Fruit fly (Drosophila melanogaster) whole organism, embryonic: Measurements from ENCODE around the gene Ced-12.

Experiments
- Atf-2 ChIP-seq: fragments of 200-800 bp; sonication (Bioruptor generic); optimal IDR thresholded peaks from 2 replicates; lab custom pipeline; 2016; ENCODE audit warnings: missing biosample characterization, missing genetic modification characterization
- Atf6 ChIP-seq: fragments of 200-800 bp; sonication (Bioruptor generic); IDR thresholded peaks from 2 replicates; pipeline ENCODE4 v1.3.6; 2022; ENCODE audit warnings: missing biosample characterization, missing genetic modification characterization
- Blimp-1 ChIP-seq: fragments of 200-800 bp; sonication (Bioruptor generic); optimal IDR thresholded peaks from 3 replicates; lab custom pipeline; 2018; ENCODE audit warnings: missing biosample characterization, missing genetic modification characterization, mild to moderate bottlenecking, moderate library complexity, missing genetic modification reagents
- CG11093 ChIP-seq: fragments of 200-800 bp; sonication (Bioruptor generic); IDR thresholded peaks from 3 replicates; pipeline ENCODE4 v1.3.6; 2022; ENCODE audit warnings: missing biosample characterization, missing genetic modification characterization
- CG1233 ChIP-seq: fragments of 200-800 bp; sonication (Bioruptor generic); optimal IDR thresholded peaks from 4 replicates; lab custom pipeline; 2018; ENCODE audit warnings: missing biosample characterization, mild to moderate bottlenecking, missing genetic modification characterization
- CG12769 ChIP-seq: fragments of 200-800 bp; sonication (Bioruptor generic); optimal IDR thresholded peaks from 2 replicates; lab custom pipeline; 2019; ENCODE audit warnings: missing biosample characterization, mild to moderate bottlenecking, missing genetic modification characterization, moderate library complexity
- CG13624 ChIP-seq: fragments of 200-800 bp; sonication (Bioruptor generic); optimal IDR thresholded peaks from 2 replicates; lab custom pipeline; 2016; ENCODE audit warnings: missing biosample characterization, missing genetic modification characterization
- CG15073 ChIP-seq: fragments of 200-800 bp; sonication (Bioruptor generic); optimal IDR thresholded peaks from 2 replicates; lab custom pipeline; 2016; ENCODE audit warnings: missing biosample characterization, missing genetic modification characterization
- CG15601 ChIP-seq: fragments of 200-800 bp; sonication (Bioruptor generic); optimal IDR thresholded peaks from 3 replicates; lab custom pipeline; 2019; ENCODE audit warnings: missing biosample characterization, mild to moderate bottlenecking, missing genetic modification characterization, moderate library complexity
- CG17328 ChIP-seq: fragments of 200-800 bp; sonication (Bioruptor generic); IDR thresholded peaks from 2 replicates; pipeline ENCODE4 v1.3.6; 2022; ENCODE audit warnings: missing biosample characterization, missing genetic modification characterization
- CG17361 ChIP-seq: fragments of 200-800 bp; sonication (Bioruptor generic); IDR thresholded peaks from 3 replicates; pipeline ENCODE4 v1.3.6; 2022; ENCODE audit warnings: missing biosample characterization, missing genetic modification characterization
- CG2199 ChIP-seq: fragments of 200-800 bp; sonication (Bioruptor generic); IDR thresholded peaks from 3 replicates; pipeline ENCODE4 v1.3.6; 2022; ENCODE audit warnings: missing biosample characterization, missing genetic modification characterization
- CG32767 ChIP-seq: fragments of 200-800 bp; sonication (Bioruptor generic); IDR thresholded peaks from 2 replicates; pipeline ENCODE4 v1.3.6; 2022; ENCODE audit warnings: missing biosample characterization, missing genetic modification characterization
- CG6654 ChIP-seq: fragments of 200-800 bp; sonication (Bioruptor generic); optimal IDR thresholded peaks from 2 replicates; lab custom pipeline; 2017; ENCODE audit warnings: missing biosample characterization, mild to moderate bottlenecking, missing genetic modification characterization
- CG8944 ChIP-seq: fragments of 200-800 bp; sonication (Bioruptor generic); optimal IDR thresholded peaks from 3 replicates; lab custom pipeline; 2016; ENCODE audit warnings: missing biosample characterization, missing genetic modification characterization
- CoRest ChIP-seq: fragments of 200-800 bp; sonication (Bioruptor generic); optimal IDR thresholded peaks from 3 replicates; lab custom pipeline; 2018; ENCODE audit warnings: missing biosample characterization, mild to moderate bottlenecking, missing genetic modification characterization, moderate library complexity
- CrebB ChIP-seq: fragments of 200-800 bp; sonication (Bioruptor generic); optimal IDR thresholded peaks from 3 replicates; lab custom pipeline; 2018; ENCODE audit warnings: missing biosample characterization, mild to moderate bottlenecking, missing genetic modification characterization
- D19B ChIP-seq: fragments of 200-800 bp; sonication (Bioruptor generic); optimal IDR thresholded peaks from 2 replicates; lab custom pipeline; 2017; ENCODE audit warnings: missing biosample characterization, mild to moderate bottlenecking, missing genetic modification characterization
- Dbx ChIP-seq: fragments of 200-800 bp; sonication (Bioruptor generic); IDR thresholded peaks from 3 replicates; pipeline ENCODE4 v1.3.6; 2022; ENCODE audit warnings: missing biosample characterization, missing genetic modification characterization
- Deaf1 ChIP-seq: fragments of 200-800 bp; optimal IDR thresholded peaks from 3 replicates; lab custom pipeline; 2019; ENCODE audit warnings: missing biosample characterization, mild to moderate bottlenecking, missing genetic modification characterization, moderate library complexity
- Dip3 ChIP-seq: fragments of 200-800 bp; sonication (Bioruptor generic); optimal IDR thresholded peaks from 3 replicates; lab custom pipeline; 2016; ENCODE audit warnings: missing biosample characterization, missing genetic modification characterization
- Fer1 ChIP-seq: fragments of 200-800 bp; sonication (Bioruptor generic); optimal IDR thresholded peaks from 2 replicates; lab custom pipeline; 2017; ENCODE audit warnings: missing biosample characterization, mild to moderate bottlenecking, missing genetic modification characterization
- HmgD ChIP-seq: fragments of 200-800 bp; sonication (Bioruptor generic); optimal IDR thresholded peaks from 3 replicates; lab custom pipeline; 2016; ENCODE audit warnings: missing biosample characterization, missing genetic modification characterization
- Med ChIP-seq: fragments of 200-800 bp; sonication (Bioruptor generic); peaks from one replicate; lab custom pipeline; 2016; ENCODE audit warnings: missing biosample characterization, missing genetic modification characterization, mild to moderate bottlenecking, inconsistent platforms, moderate library complexity
- Mrtf ChIP-seq: fragments of 200-800 bp; sonication (Bioruptor generic); IDR thresholded peaks from 3 replicates; pipeline ENCODE4 v1.3.6; 2022; ENCODE audit warnings: missing biosample characterization, missing genetic modification characterization
- Neu2 ChIP-seq: fragments of 200-800 bp; sonication (Bioruptor generic); optimal IDR thresholded peaks from 3 replicates; lab custom pipeline; 2016; ENCODE audit warnings: missing biosample characterization, missing genetic modification characterization, borderline replicate concordance
- Sox102F ChIP-seq: fragments of 200-800 bp; sonication (Bioruptor generic); optimal IDR thresholded peaks from 2 replicates; lab custom pipeline; 2018; ENCODE audit warnings: missing biosample characterization, mild to moderate bottlenecking, missing genetic modification characterization, moderate library complexity
- Stat92E ChIP-seq, 3 experiments: fragments of >200 bp in 2 of 3; fragments of 200-800 bp in 1 of 3; sonication (Bioruptor generic) in 1 of 3; optimal IDR thresholded peaks; 2 replicates each; lab custom pipeline; 2017 to 2019; ENCODE audit warnings: missing biosample characterization in 3 of 3, missing genetic modification characterization in 3 of 3, mild to moderate bottlenecking in 1 of 3, moderate library complexity in 1 of 3
- aop ChIP-seq: fragments of 200-800 bp; sonication (Bioruptor generic); IDR thresholded peaks from 2 replicates; pipeline ENCODE4 v1.3.6; 2022; ENCODE audit warnings: missing biosample characterization, missing genetic modification characterization
- br ChIP-seq: fragments of >200 bp; optimal IDR thresholded peaks from 2 replicates; lab custom pipeline; 2017
- btn ChIP-seq: fragments of 200-800 bp; sonication (Bioruptor generic); optimal IDR thresholded peaks from 2 replicates; lab custom pipeline; 2016; ENCODE audit warnings: missing biosample characterization, missing genetic modification characterization
- cato ChIP-seq: fragments of 200-800 bp; sonication (Bioruptor generic); optimal IDR thresholded peaks from 2 replicates; lab custom pipeline; 2016; ENCODE audit warnings: missing biosample characterization, missing genetic modification characterization, borderline replicate concordance
- caup ChIP-seq: fragments of 200-800 bp; sonication (Bioruptor generic); optimal IDR thresholded peaks from 3 replicates; lab custom pipeline; 2017; ENCODE audit warnings: missing biosample characterization, mild to moderate bottlenecking, missing genetic modification characterization, moderate library complexity; ENCODE audit not compliant: severe bottlenecking
- emc ChIP-seq: fragments of 200-800 bp; sonication (Bioruptor generic); optimal IDR thresholded peaks from 2 replicates; lab custom pipeline; 2016; ENCODE audit warnings: missing biosample characterization, missing genetic modification characterization
- eyg ChIP-seq: fragments of 200-800 bp; sonication (Bioruptor generic); optimal IDR thresholded peaks from 3 replicates; lab custom pipeline; 2016; ENCODE audit warnings: missing biosample characterization, missing genetic modification characterization
- gem ChIP-seq: fragments of 200-800 bp; sonication (Bioruptor generic); optimal IDR thresholded peaks from 2 replicates; lab custom pipeline; 2019; ENCODE audit warnings: missing biosample characterization, mild to moderate bottlenecking, missing genetic modification characterization, moderate library complexity
- gfzf ChIP-seq: fragments of 200-800 bp; sonication (Bioruptor generic); optimal IDR thresholded peaks from 2 replicates; lab custom pipeline; 2016; ENCODE audit warnings: missing biosample characterization, mild to moderate bottlenecking, missing genetic modification characterization, moderate library complexity
- gt ChIP-seq: fragments of 200-800 bp; sonication (Bioruptor generic); IDR thresholded peaks from 2 replicates; pipeline ENCODE4 v1.3.6; 2022; ENCODE audit warnings: missing biosample characterization, missing genetic modification characterization
- kay ChIP-seq: fragments of 200-800 bp; sonication (Bioruptor generic); optimal IDR thresholded peaks from 2 replicates; lab custom pipeline; 2016; ENCODE audit warnings: missing biosample characterization, missing genetic modification characterization
- nau ChIP-seq: fragments of 200-800 bp; sonication (Bioruptor generic); optimal IDR thresholded peaks from 3 replicates; lab custom pipeline; 2017; ENCODE audit warnings: missing biosample characterization, mild to moderate bottlenecking, missing genetic modification characterization, missing genetic modification reagents
- nerfin-1 ChIP-seq: fragments of 200-800 bp; sonication (Bioruptor generic); optimal IDR thresholded peaks from 3 replicates; lab custom pipeline; 2019; ENCODE audit warnings: missing biosample characterization, mild to moderate bottlenecking, missing genetic modification characterization, moderate library complexity
- odd ChIP-seq: fragments of 200-800 bp; sonication (Bioruptor generic); optimal IDR thresholded peaks from 2 replicates; lab custom pipeline; 2017; ENCODE audit warnings: missing biosample characterization, mild to moderate bottlenecking, missing genetic modification characterization
- sim ChIP-seq: fragments of 200-800 bp; sonication (Bioruptor generic); IDR thresholded peaks from 2 replicates; pipeline ENCODE4 v1.3.6; 2022; ENCODE audit warnings: missing biosample characterization, missing genetic modification characterization
- tna ChIP-seq: fragments of 200-800 bp; sonication (Bioruptor generic); IDR thresholded peaks from 2 replicates; pipeline ENCODE4 v1.3.6; 2022; ENCODE audit warnings: missing biosample characterization, missing genetic modification characterization; ENCODE audit not compliant: partially characterized antibody
- trem ChIP-seq: fragments of 200-800 bp; optimal IDR thresholded peaks from 3 replicates; lab custom pipeline; 2019; ENCODE audit warnings: missing biosample characterization, mild to moderate bottlenecking, missing genetic modification characterization, moderate library complexity
- tup ChIP-seq: fragments of 200-800 bp; sonication (Bioruptor generic); optimal IDR thresholded peaks from 2 replicates; lab custom pipeline; 2016; ENCODE audit warnings: missing biosample characterization, mild to moderate bottlenecking, missing genetic modification characterization, moderate library complexity
- vnd ChIP-seq: fragments of 200-800 bp; sonication (Bioruptor generic); IDR thresholded peaks from 3 replicates; pipeline ENCODE4 v1.3.6; 2022; ENCODE audit warnings: missing biosample characterization, missing genetic modification characterization; ENCODE audit not compliant: partially characterized antibody

The Ced-12 gene

dm6 chr2L:12103231-12104210, 5.9 kb downstream of the Ced-12 start, which contains the start of the genes Patsas and ThrRS (continued):
- TF ChIP-seq CG1233 (GFP tag; lab: Kevin White, UChicago) (peak; percentile 82), CG12769 (tag; lab: Kevin White, UChicago) (no peak), caup (peak; percentile 86), nau (GFP tag; lab: Kevin White, UChicago) (no peak), CG17361 (GFP tag; lab: Robert Waterston, UW) (peak; percentile 95), nerfin-1 (tag; lab: Kevin White, UChicago) (peak; percentile 78), Dbx (peak; percentile 84), Sox102F (GFP tag; lab: Kevin White, UChicago) (peak; percentile 87), tup (GFP tag; lab: Kevin White, UChicago) (peak; percentile 28), sim (GFP tag; lab: Robert Waterston, UW) (0 out of 2 replicates have a peak, but pooled peaks have one; percentile 47), CG32767 (peak; percentile 72; the same call in 1 of the 2 replicates), Atf-2 (GFP tag; lab: Kevin White, UChicago) (no peak), Blimp-1 (GFP tag; lab: Kevin White, UChicago) (peak; percentile 84), CG15601 (tag; lab: Kevin White, UChicago) (peak; percentile 83), CG17328 (GFP tag; lab: Robert Waterston, UW) (peak; percentile 76), CoRest (tag; lab: Kevin White, UChicago) (peak; percentile 95), CG8944 (GFP tag; lab: Kevin White, UChicago) (peak; percentile 69), trem (tag; lab: Kevin White, UChicago) (peak; percentile 73), Med (peak; percentile 94), CrebB (tag; lab: Kevin White, UChicago) (peak; percentile 43), br (no peak), gt (GFP tag; lab: Robert Waterston, UW) (peak; percentile 53; the same call in 1 of the 2 replicates), Neu2 (no peak), gem (peak; percentile 94), CG13624 (GFP tag; lab: Kevin White, UChicago) (peak; percentile 78), Deaf1 (tag; lab: Kevin White, UChicago) (no peak), emc (GFP tag; lab: Kevin White, UChicago) (peak; percentile 61), CG15073 (GFP tag; lab: Kevin White, UChicago) (peak; percentile 15), kay (peak; percentile 69), Fer1 (GFP tag; lab: Kevin White, UChicago) (peak; percentile 88), tna (GFP tag; lab: Robert Waterston, UW) (no peak), Mrtf (GFP tag; lab: Robert Waterston, UW) (peak; percentile 82), aop (GFP tag; lab: Robert Waterston, UW) (peak; percentile 53; the same call in 1 of the 2 replicates), odd (GFP tag; lab: Kevin White, UChicago) (no peak), eyg (GFP tag; lab: Kevin White, UChicago) (no peak), gfzf (GFP tag; lab: Kevin White, UChicago) (peak; percentile 79), Atf6 (GFP tag; lab: Robert Waterston, UW) (peak; percentile 68; the same call in 1 of the 2 replicates), vnd (GFP tag; lab: Robert Waterston, UW) (no peak), cato (peak; percentile 83), CG6654 (peak; percentile 67), btn (GFP tag; lab: Kevin White, UChicago) (no peak), HmgD (peak; percentile 24), Stat92E (GFP tag; optimal IDR thresholded peaks at IDR 0.05; lab: Kevin White, UChicago) (no peak), CG2199 (GFP tag; lab: Robert Waterston, UW) (peak; percentile 64; the same call in 1 of the 3 replicates), Dip3 (GFP tag; lab: Kevin White, UChicago) (peak; percentile 68), D19B (GFP tag; lab: Kevin White, UChicago) (peak; percentile 72), CG11093 (GFP tag; lab: Robert Waterston, UW) (peak; percentile 74; the same call in 2 of the 3 replicates)
